Fruit fly (Drosophila melanogaster) whole organism, prepupa: ENCODE results near the gene CG11035.

ENCODE experiments used
- Ets21C ChIP-seq: fragments of 200-800 bp; sonication (Bioruptor generic); optimal IDR thresholded peaks from 3 replicates; lab custom pipeline; 2016; ENCODE audit warnings: missing biosample characterization, missing genetic modification characterization
- spab ChIP-seq: fragments of 200-800 bp; sonication (Bioruptor generic); optimal IDR thresholded peaks from 2 replicates; lab custom pipeline; 2017; ENCODE audit warnings: missing biosample characterization, mild to moderate bottlenecking, missing genetic modification characterization, missing genetic modification reagents
- vri ChIP-seq: fragments of 200-800 bp; sonication (Bioruptor generic); optimal IDR thresholded peaks from 3 replicates; lab custom pipeline; 2016; ENCODE audit warnings: missing biosample characterization, mild to moderate bottlenecking, missing genetic modification characterization

DNA sequence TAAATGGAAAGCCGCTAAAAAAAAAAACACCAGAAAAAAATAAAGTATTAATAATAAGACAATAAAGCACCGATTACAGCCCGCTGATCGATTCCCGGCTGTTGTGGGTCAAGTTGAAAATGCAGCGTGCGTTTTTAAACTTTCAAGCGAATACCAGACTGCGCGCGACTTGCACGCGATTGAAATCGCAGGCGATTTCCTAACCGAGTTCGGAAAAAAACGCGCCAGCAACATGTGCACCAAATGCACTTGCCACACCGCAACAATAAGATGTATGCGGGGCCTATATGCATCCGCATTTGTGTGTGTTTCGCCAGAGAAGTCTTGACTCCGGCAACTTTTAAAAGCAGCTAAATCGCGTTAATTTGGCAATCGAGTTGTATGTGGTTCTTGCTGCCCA, 41.4 kb downstream of the CG11035 start:
- no peak for TF ChIP-seq Ets21C (GFP tag; lab: Kevin White, UChicago)
- no peak for TF ChIP-seq vri (GFP tag; lab: Kevin White, UChicago)
- TF ChIP-seq spab = no peak
